Worm (Caenorhabditis elegans) whole organism, late embryonic: ENCODE measurements around the gene ntl-2.

Experiments
- C08G9.2 ChIP-seq: sonication (generic microtip); optimal IDR thresholded peaks from 2 replicates; lab custom pipeline; 2016; ENCODE audit warnings: mild to moderate bottlenecking, missing genetic modification characterization, moderate library complexity, missing compliant biosample characterization
- K02D7.2 ChIP-seq: sonication (generic microtip); optimal IDR thresholded peaks from 2 replicates; lab custom pipeline; 2017; ENCODE audit warnings: mild to moderate bottlenecking, missing genetic modification characterization, missing compliant biosample characterization
- K09A11.1 ChIP-seq: sonication (generic microtip); optimal IDR thresholded peaks from 2 replicates; lab custom pipeline; 2017; ENCODE audit warnings: antibody characterized with exemption, mild to moderate bottlenecking, missing genetic modification characterization, missing compliant biosample characterization; ENCODE audit not compliant: insufficient read depth
- T23F11.4 ChIP-seq: fragments of 200-800 bp; sonication (Bioruptor generic); optimal IDR thresholded peaks from 2 replicates; lab custom pipeline; 2018; ENCODE audit warnings: mild to moderate bottlenecking, missing genetic modification characterization, missing compliant biosample characterization
- ceh-19 ChIP-seq: fragments of 200-800 bp; sonication (Bioruptor generic); optimal IDR thresholded peaks from 2 replicates; lab custom pipeline; 2018; ENCODE audit warnings: mild to moderate bottlenecking, missing genetic modification characterization, missing compliant biosample characterization
- ceh-22 ChIP-seq: sonication (generic microtip); optimal IDR thresholded peaks from 2 replicates; lab custom pipeline; 2017; ENCODE audit warnings: missing biosample characterization, missing genetic modification characterization
- ceh-24 ChIP-seq: sonication (generic microtip); optimal IDR thresholded peaks from 2 replicates; lab custom pipeline; 2016; ENCODE audit warnings: mild to moderate bottlenecking, missing genetic modification characterization, missing compliant biosample characterization
- ceh-30 ChIP-seq: fragments of 150-350 bp; optimal IDR thresholded peaks from 2 replicates; lab custom pipeline; 2014; ENCODE audit warnings: missing biosample characterization, missing genetic modification characterization
- ceh-34 ChIP-seq: sonication (generic microtip); optimal IDR thresholded peaks from 2 replicates; lab custom pipeline; 2016; ENCODE audit warnings: mild to moderate bottlenecking, missing genetic modification characterization, missing compliant biosample characterization
- ceh-45 ChIP-seq: fragments of 200-800 bp; sonication (Bioruptor generic); IDR thresholded peaks from 2 replicates; pipeline ENCODE4 v1.3.6; 2022; ENCODE audit warnings: missing genetic modification reagents, missing genetic modification characterization, missing compliant biosample characterization
- ceh-9 ChIP-seq: sonication (generic microtip); optimal IDR thresholded peaks from 2 replicates; lab custom pipeline; 2016; ENCODE audit warnings: mild to moderate bottlenecking, missing genetic modification characterization, inconsistent platforms, missing compliant biosample characterization
- dmd-4 ChIP-seq: sonication (generic microtip); optimal IDR thresholded peaks from 2 replicates; lab custom pipeline; 2016; ENCODE audit warnings: borderline replicate concordance, missing genetic modification characterization, missing compliant biosample characterization
- dve-1 ChIP-seq: sonication (generic microtip); optimal IDR thresholded peaks from 2 replicates; lab custom pipeline; 2017; ENCODE audit warnings: antibody characterized with exemption, mild to moderate bottlenecking, missing genetic modification characterization, missing compliant biosample characterization
- fkh-6 ChIP-seq: sonication (generic microtip); optimal IDR thresholded peaks from 2 replicates; lab custom pipeline; 2016; ENCODE audit warnings: missing genetic modification characterization, missing compliant biosample characterization
- gmeb-2 ChIP-seq: sonication (generic microtip); optimal IDR thresholded peaks from 2 replicates; lab custom pipeline; 2016; ENCODE audit warnings: missing genetic modification characterization, inconsistent platforms, missing compliant biosample characterization
- hlh-13 ChIP-seq: fragments of 200-800 bp; sonication (Bioruptor generic); optimal IDR thresholded peaks from 2 replicates; lab custom pipeline; 2018; ENCODE audit warnings: mild to moderate bottlenecking, missing genetic modification characterization, missing compliant biosample characterization
- hlh-15 ChIP-seq: sonication (generic microtip); optimal IDR thresholded peaks from 2 replicates; lab custom pipeline; 2016; ENCODE audit warnings: missing genetic modification characterization, missing compliant biosample characterization
- hlh-30 ChIP-seq: sonication (generic microtip); optimal IDR thresholded peaks from 2 replicates; lab custom pipeline; 2017; ENCODE audit warnings: antibody characterized with exemption, missing genetic modification characterization, missing compliant biosample characterization; ENCODE audit not compliant: insufficient read depth
- hlh-6 ChIP-seq: sonication (generic microtip); optimal IDR thresholded peaks from 2 replicates; lab custom pipeline; 2016; ENCODE audit warnings: missing genotype, missing genetic modification characterization, missing compliant biosample characterization
- hlh-8 ChIP-seq: sonication (generic microtip); optimal IDR thresholded peaks from 2 replicates; lab custom pipeline; 2016; ENCODE audit warnings: missing genotype, missing genetic modification characterization, missing compliant biosample characterization
- lim-6 ChIP-seq: sonication (generic microtip); optimal IDR thresholded peaks from 2 replicates; lab custom pipeline; 2016; ENCODE audit warnings: missing genetic modification characterization, missing compliant biosample characterization
- madf-2 ChIP-seq: sonication (generic microtip); optimal IDR thresholded peaks from 2 replicates; lab custom pipeline; 2017; ENCODE audit warnings: missing genetic modification characterization, missing compliant biosample characterization
- mec-3 ChIP-seq: sonication (generic microtip); optimal IDR thresholded peaks from 2 replicates; lab custom pipeline; 2016; ENCODE audit warnings: borderline replicate concordance, missing genetic modification characterization, missing compliant biosample characterization
- nfya-1 ChIP-seq: sonication (generic microtip); optimal IDR thresholded peaks from 2 replicates; lab custom pipeline; 2017; ENCODE audit warnings: missing genetic modification characterization, mild to moderate bottlenecking, missing compliant biosample characterization, antibody characterized with exemption, moderate library complexity
- nhr-11 ChIP-seq: fragments of 150-350 bp; optimal IDR thresholded peaks from 2 replicates; lab custom pipeline; 2014; ENCODE audit warnings: missing biosample characterization, missing genetic modification characterization
- nhr-232 ChIP-seq: sonication (generic microtip); optimal IDR thresholded peaks from 2 replicates; lab custom pipeline; 2016; ENCODE audit warnings: missing genetic modification characterization, missing compliant biosample characterization
- npax-4 ChIP-seq: sonication (generic microtip); optimal IDR thresholded peaks from 2 replicates; lab custom pipeline; 2016; ENCODE audit warnings: missing genetic modification characterization, missing compliant biosample characterization
- pax-1 ChIP-seq: fragments of 150-350 bp; optimal IDR thresholded peaks from 2 replicates; lab custom pipeline; 2014; ENCODE audit warnings: missing biosample characterization, missing genetic modification characterization
- pha-2 ChIP-seq: sonication (generic microtip); optimal IDR thresholded peaks from 2 replicates; lab custom pipeline; 2017; ENCODE audit warnings: mild to moderate bottlenecking, missing genetic modification characterization, missing compliant biosample characterization
- pha-4 ChIP-seq: fragments of 150-350 bp; optimal IDR thresholded peaks from 2 replicates; lab custom pipeline; 2018; ENCODE audit warnings: missing biosample characterization, missing genetic modification reagents, missing genetic modification characterization
- pqm-1 ChIP-seq: sonication (generic microtip); optimal IDR thresholded peaks from 2 replicates; lab custom pipeline; 2016; ENCODE audit warnings: missing genetic modification characterization, missing compliant biosample characterization
- pros-1 ChIP-seq: fragments of 150-350 bp; optimal IDR thresholded peaks from 2 replicates; lab custom pipeline; 2014; ENCODE audit warnings: missing biosample characterization, missing genetic modification reagents, missing genetic modification characterization
- rnt-1 ChIP-seq: sonication (generic microtip); optimal IDR thresholded peaks from 2 replicates; lab custom pipeline; 2016; ENCODE audit warnings: missing genetic modification characterization, missing compliant biosample characterization
- syd-9 ChIP-seq: sonication (generic microtip); optimal IDR thresholded peaks from 2 replicates; lab custom pipeline; 2016; ENCODE audit warnings: mild to moderate bottlenecking, missing genetic modification characterization, moderate library complexity, missing compliant biosample characterization
- tbx-2 ChIP-seq: sonication (generic microtip); optimal IDR thresholded peaks from 2 replicates; lab custom pipeline; 2016; ENCODE audit warnings: missing genetic modification characterization, missing compliant biosample characterization
- ttx-3 ChIP-seq: sonication (generic microtip); optimal IDR thresholded peaks from 2 replicates; lab custom pipeline; 2016; ENCODE audit warnings: missing genetic modification reagents, missing genetic modification characterization, missing compliant biosample characterization
- unc-42 ChIP-seq: sonication (generic microtip); optimal IDR thresholded peaks from 2 replicates; lab custom pipeline; 2016; ENCODE audit warnings: missing genotype, missing genetic modification characterization, missing compliant biosample characterization
- zip-5 ChIP-seq: sonication (generic microtip); optimal IDR thresholded peaks from 2 replicates; lab custom pipeline; 2016; ENCODE audit warnings: missing genetic modification characterization, missing compliant biosample characterization

ntl-2 gene

DNA sequence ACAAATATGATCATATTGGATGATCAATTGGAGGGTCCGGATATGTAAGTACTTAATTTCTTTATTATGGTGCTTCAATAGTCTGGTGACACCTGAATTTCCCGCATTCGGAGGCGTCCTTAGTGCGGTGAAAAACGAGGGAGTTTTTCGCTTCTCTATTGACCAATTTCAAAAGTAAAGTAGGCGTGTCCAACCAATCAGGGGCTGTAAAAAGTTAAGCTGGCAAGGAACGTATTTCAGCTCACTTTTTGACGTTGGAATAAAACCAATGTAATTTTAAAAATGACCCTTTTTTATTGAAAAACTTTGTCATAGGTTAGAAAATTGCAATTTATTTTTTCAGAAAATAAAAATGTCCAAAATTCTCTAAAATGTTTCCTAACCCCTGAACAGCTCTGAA lies 33.4 kb upstream of the ntl-2 start:
- no peak for TF ChIP-seq ceh-24
- TF ChIP-seq ceh-34 (tag; lab: Kevin White, UChicago) = no peak
- peak; percentile 88 for TF ChIP-seq nfya-1

DNA sequence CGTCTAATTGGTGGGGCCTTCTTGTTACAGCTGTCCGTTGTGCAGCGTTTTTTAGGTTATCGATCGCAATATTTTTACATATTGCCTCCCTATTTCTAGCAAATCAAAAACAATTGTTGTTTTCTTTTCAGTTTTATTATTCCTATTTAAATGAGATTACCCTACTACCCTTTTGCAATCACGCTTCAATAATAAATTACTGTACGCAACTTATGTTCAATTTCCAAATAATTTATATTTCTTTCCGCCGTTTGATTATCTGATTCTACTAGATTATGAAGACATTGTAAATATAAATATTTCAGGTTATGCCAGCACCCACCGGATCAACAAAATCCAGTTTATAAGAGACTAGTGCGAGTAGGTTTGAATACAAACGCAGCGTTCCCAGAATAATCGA lies 29.1 kb upstream of the ntl-2 start, which contains the start of gene ZK430.5:
TSS of gene ZK430.5 (plus strand) at position 301 of the 400 bp plus-strand sequence.
- TF ChIP-seq hlh-15 (tag; lab: Kevin White, UChicago) (no peak), ceh-9 (tag; lab: Kevin White, UChicago) (no peak), ceh-19 (GFP tag; lab: Kevin White, UChicago) (no peak), pros-1 (tag; lab: Kevin White, UChicago) (no peak), unc-42 (tag; lab: Kevin White, UChicago) (no peak), hlh-6 (tag; lab: Kevin White, UChicago) (no peak), syd-9 (tag; lab: Kevin White, UChicago) (no peak), dve-1 (tag; lab: Kevin White, UChicago) (no peak), K02D7.2 (tag; lab: Kevin White, UChicago) (no peak), ttx-3 (tag; lab: Kevin White, UChicago) (no peak), dmd-4 (tag; lab: Kevin White, UChicago) (no peak), tbx-2 (tag; lab: Kevin White, UChicago) (no peak), ceh-45 (GFP tag; lab: Robert Waterston, UW) (no peak), pqm-1 (tag; lab: Kevin White, UChicago) (no peak)

DNA sequence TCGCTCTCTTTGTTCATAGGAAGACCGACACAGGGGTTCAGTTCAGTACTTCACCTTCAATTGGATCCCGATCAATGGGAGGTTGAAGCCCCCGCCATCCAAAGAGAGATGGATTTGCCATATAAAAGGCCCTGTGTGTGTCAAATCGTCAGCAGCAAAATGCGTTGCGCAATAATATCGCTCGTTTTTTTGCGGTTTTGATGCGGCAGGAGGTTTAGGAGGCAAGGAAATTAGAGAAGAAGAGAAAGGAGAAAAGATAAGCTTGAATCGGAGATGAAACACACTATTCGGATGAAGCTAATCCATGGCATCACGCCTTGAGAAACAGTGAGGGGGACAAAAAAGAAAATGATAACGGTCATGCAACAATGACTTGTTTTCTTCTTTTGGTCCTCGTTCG lies 18.2 kb upstream of the ntl-2 start:
- TF ChIP-seq fkh-6 (tag; lab: Kevin White, UChicago) = peak; percentile 67
- TF ChIP-seq tbx-2 (tag; lab: Kevin White, UChicago) = no peak
- peak; percentile 25 for TF ChIP-seq rnt-1
- TF ChIP-seq K09A11.1 (tag; lab: Kevin White, UChicago) = no peak

DNA sequence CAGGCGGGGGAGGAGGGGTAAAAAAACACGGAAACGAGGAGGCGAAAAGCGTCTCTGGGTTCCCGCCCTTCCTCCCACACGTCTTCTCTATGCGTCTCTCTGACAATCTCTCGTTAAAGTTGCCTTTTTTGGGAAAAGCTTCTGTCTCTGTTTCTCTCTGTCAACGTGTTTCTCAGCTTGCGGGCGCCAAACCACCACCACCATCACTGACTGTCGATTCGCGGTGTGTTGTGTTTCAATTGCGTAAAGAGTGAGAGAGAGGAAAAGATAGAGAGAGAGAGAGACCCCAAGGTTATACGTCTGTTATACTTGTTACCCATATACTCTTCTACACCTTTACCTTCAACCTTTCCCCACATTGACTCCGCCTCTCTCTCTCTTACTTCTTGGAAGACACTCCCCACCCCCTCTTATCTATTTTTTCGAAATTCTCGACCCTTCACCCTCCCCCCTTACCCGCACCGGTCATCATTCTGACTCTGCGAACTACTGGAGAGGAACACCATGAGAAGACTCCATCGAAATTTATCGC lies 16.3 kb upstream of the ntl-2 start, which contains the start of gene mlt-7:
TSS of gene mlt-7 (plus strand) at position 482 of the 532 bp plus-strand sequence.
- no peak for TF ChIP-seq ceh-24
- no peak for TF ChIP-seq hlh-6 (tag; lab: Kevin White, UChicago)
- TF ChIP-seq fkh-6 (tag; lab: Kevin White, UChicago) = peak; percentile 82
- no peak for TF ChIP-seq zip-5 (tag; lab: Kevin White, UChicago)
- no peak for TF ChIP-seq T23F11.4

DNA sequence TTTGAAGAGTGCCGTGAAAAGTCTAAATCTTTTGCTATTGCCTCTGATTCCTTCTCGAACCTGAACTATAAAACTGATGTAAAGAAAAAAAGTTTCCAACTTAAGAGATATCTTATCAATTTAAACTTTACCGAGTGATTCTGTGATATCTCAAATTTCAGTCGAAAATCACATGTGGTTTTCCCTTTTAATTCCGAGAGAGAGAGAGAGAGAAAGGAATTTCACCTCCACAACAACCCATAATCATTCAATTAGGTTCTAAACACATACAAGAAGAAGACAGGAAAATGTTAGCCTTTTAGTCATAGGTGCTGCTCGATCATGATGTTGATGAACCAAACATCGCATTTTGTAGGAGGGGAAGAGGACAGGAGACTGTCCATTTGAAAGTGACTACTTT lies 14.8 kb upstream of the ntl-2 start:
- TF ChIP-seq pax-1 (tag; lab: Kevin White, UChicago) (no peak), nhr-232 (tag; lab: Kevin White, UChicago) (no peak), ceh-30 (tag; lab: Kevin White, UChicago) (no peak), gmeb-2 (tag; lab: Kevin White, UChicago) (no peak), ceh-22 (tag; lab: Kevin White, UChicago) (no peak), hlh-13 (GFP tag; lab: Kevin White, UChicago) (no peak), hlh-30 (tag; lab: Kevin White, UChicago) (no peak), C08G9.2 (tag; lab: Kevin White, UChicago) (no peak), lim-6 (tag; lab: Kevin White, UChicago) (no peak), pha-2 (tag; lab: Kevin White, UChicago) (no peak), hlh-8 (tag; lab: Kevin White, UChicago) (no peak), npax-4 (tag; lab: Kevin White, UChicago) (no peak), zip-5 (tag; lab: Kevin White, UChicago) (no peak), pha-4 (tag; lab: Kevin White, UChicago) (no peak), madf-2 (tag; lab: Kevin White, UChicago) (no peak), nhr-11 (tag; lab: Kevin White, UChicago) (no peak), mec-3 (no peak)
- TF ChIP-seq, all 69 proteins: peak for 0
